Worm (Caenorhabditis elegans) whole organism, L4/young adult: ENCODE data around the gene eif-3.F.

Source experiments
- dao-5 ChIP-seq: sonication (generic microtip); optimal IDR thresholded peaks from 2 replicates; lab custom pipeline; 2016; ENCODE audit warnings: missing genotype, missing genetic modification characterization, moderate library complexity, missing compliant biosample characterization
- him-1 ChIP-seq: sonication (generic microtip); optimal IDR thresholded peaks from 2 replicates; lab custom pipeline; 2016; ENCODE audit warnings: missing genotype, missing genetic modification reagents, missing genetic modification characterization, missing compliant biosample characterization

DNA sequence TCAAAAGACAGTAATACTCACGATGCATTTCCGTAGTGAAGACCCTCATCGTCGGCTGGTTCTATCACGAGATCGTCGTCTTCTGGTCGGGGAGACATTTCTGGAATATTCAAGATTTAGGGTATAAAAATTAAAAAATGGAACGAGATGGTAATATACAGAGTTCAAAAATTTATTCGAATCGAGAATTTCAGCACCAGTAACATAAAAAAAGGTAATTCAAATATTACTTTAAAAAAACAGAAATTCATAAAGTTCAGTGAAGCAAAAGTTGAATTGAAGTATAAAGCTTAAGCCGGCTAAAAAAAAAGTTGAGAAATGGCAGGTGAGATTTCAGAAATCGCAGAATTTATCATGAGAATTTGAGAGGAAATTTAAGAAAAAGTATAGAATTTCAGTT is 21.2 kb upstream of the eif-3.F start, which contains the start of gene cam-1:
- no peak for TF ChIP-seq him-1 (tag; lab: Kevin White, UChicago)
- TF ChIP-seq dao-5 = no peak
